Fruit fly (Drosophila melanogaster): ENCODE measurements around the gene Abl.

DNA sequence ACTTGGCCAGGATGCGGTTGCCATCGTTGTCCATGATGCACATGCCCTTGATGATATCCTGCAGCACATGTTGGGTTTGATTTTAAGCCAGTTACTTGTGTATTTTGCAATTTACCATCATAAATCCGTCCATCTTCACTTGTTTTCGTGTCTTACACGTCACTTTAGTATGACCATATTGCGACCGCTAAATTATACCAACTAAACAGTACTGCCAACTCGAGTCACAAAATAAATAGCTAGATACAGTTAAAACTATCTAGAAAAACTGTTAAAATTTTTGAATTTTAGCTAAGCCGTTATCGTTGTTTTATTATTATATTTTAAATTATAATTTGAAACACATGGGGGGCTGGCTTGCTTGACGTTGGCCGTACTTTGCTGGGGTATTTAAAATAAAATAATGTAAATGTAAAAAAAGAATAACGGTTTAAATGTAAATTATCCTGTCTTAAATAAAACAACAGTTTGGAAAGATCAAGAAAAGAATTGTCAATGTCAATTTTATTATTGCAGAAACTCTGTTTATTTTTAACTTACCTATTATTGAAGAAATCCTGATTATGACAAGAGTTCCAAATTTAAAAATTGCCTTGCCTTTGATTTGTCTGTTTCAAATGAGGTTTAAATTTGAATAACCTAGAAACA lies 25.8 kb upstream of the Abl start, which contains the start of the genes zetaCOP and CG13032:
- no peak for TF ChIP-seq Hr96 (GFP tag; optimal IDR thresholded peaks at IDR 0.05)
- TF ChIP-seq bab1 (GFP tag; optimal IDR thresholded peaks at IDR 0.05): no peak
- no peak for TF ChIP-seq CG1620 (GFP tag; optimal IDR thresholded peaks at IDR 0.05)
- no peak for TF ChIP-seq CG11617 (GFP tag; optimal IDR thresholded peaks at IDR 0.05)
- TF ChIP-seq Mnt (GFP tag; optimal IDR thresholded peaks at IDR 0.05): no peak
